Worm (Caenorhabditis elegans) whole organism, early embryonic: ENCODE results near the gene chw-1.

Experiments used
- B0310.2 ChIP-seq: sonication (generic microtip); optimal IDR thresholded peaks from 2 replicates; lab custom pipeline; 2016; ENCODE audit warnings: mild to moderate bottlenecking, missing genetic modification characterization, missing compliant biosample characterization
- F13C5.2 ChIP-seq: sonication (generic microtip); optimal IDR thresholded peaks from 2 replicates; lab custom pipeline; 2017; ENCODE audit warnings: mild to moderate bottlenecking, missing genetic modification characterization, inconsistent platforms, missing compliant biosample characterization
- aly-1 ChIP-seq: sonication (generic microtip); optimal IDR thresholded peaks from 2 replicates; lab custom pipeline; 2016; ENCODE audit warnings: missing genetic modification characterization, missing compliant biosample characterization
- ama-1 ChIP-seq: fragments of 150-350 bp; optimal IDR thresholded peaks from 2 replicates; lab custom pipeline; 2014
- ceh-13 ChIP-seq: fragments of 200-800 bp; sonication (Bioruptor generic); optimal IDR thresholded peaks from 2 replicates; lab custom pipeline; 2018; ENCODE audit warnings: mild to moderate bottlenecking, missing genetic modification characterization, missing compliant biosample characterization
- ceh-36 ChIP-seq: sonication (generic microtip); optimal IDR thresholded peaks from 2 replicates; lab custom pipeline; 2016; ENCODE audit warnings: missing genetic modification characterization, inconsistent platforms, missing compliant biosample characterization
- ets-7 ChIP-seq: sonication (generic microtip); optimal IDR thresholded peaks from 2 replicates; lab custom pipeline; 2016; ENCODE audit warnings: missing genotype, missing genetic modification characterization, missing compliant biosample characterization
- flt-1 ChIP-seq: fragments of 200-800 bp; sonication (Bioruptor generic); IDR thresholded peaks from 2 replicates; pipeline ENCODE4 v1.3.6; 2022; ENCODE audit warnings: missing genetic modification characterization, missing compliant biosample characterization
- hmbx-1 ChIP-seq: sonication (generic microtip); optimal IDR thresholded peaks from 2 replicates; lab custom pipeline; 2016; ENCODE audit warnings: mild to moderate bottlenecking, missing genetic modification characterization, missing compliant biosample characterization
- hmg-4 ChIP-seq: fragments of 200-800 bp; sonication (Bioruptor generic); optimal IDR thresholded peaks from 2 replicates; lab custom pipeline; 2018; ENCODE audit warnings: mild to moderate bottlenecking, missing genetic modification characterization, missing compliant biosample characterization
- hnd-1 ChIP-seq: sonication (generic microtip); optimal IDR thresholded peaks from 2 replicates; lab custom pipeline; 2016; ENCODE audit warnings: missing genetic modification characterization, missing compliant biosample characterization
- pes-1 ChIP-seq: fragments of 200-800 bp; sonication (Bioruptor generic); IDR thresholded peaks from 2 replicates; pipeline ENCODE4 v1.3.6; 2022; ENCODE audit warnings: missing genetic modification reagents, missing genetic modification characterization, missing compliant biosample characterization
- scrt-1 ChIP-seq: fragments of 200-800 bp; sonication (Bioruptor generic); IDR thresholded peaks from 2 replicates; pipeline ENCODE4 v1.3.6; 2022; ENCODE audit warnings: missing genetic modification characterization, missing compliant biosample characterization
- sea-1 ChIP-seq: fragments of 200-800 bp; sonication (Bioruptor generic); conservative IDR thresholded peaks from 2 replicates; pipeline ENCODE4 v1.3.6; 2022; ENCODE audit warnings: missing genetic modification characterization, missing compliant biosample characterization
- tbx-11 ChIP-seq: fragments of 200-800 bp; sonication (Bioruptor generic); IDR thresholded peaks from 2 replicates; pipeline ENCODE4 v1.3.6; 2022; ENCODE audit warnings: missing genetic modification characterization, missing compliant biosample characterization
- tbx-37 ChIP-seq: fragments of 200-800 bp; sonication (Bioruptor generic); conservative IDR thresholded peaks from 2 replicates; pipeline ENCODE4 v1.3.6; 2022; ENCODE audit warnings: missing genetic modification reagents, missing genetic modification characterization, missing compliant biosample characterization
- tra-4 ChIP-seq: sonication (generic microtip); optimal IDR thresholded peaks from 2 replicates; lab custom pipeline; 2017; ENCODE audit warnings: missing genetic modification characterization, missing compliant biosample characterization

chw-1 gene

DNA sequence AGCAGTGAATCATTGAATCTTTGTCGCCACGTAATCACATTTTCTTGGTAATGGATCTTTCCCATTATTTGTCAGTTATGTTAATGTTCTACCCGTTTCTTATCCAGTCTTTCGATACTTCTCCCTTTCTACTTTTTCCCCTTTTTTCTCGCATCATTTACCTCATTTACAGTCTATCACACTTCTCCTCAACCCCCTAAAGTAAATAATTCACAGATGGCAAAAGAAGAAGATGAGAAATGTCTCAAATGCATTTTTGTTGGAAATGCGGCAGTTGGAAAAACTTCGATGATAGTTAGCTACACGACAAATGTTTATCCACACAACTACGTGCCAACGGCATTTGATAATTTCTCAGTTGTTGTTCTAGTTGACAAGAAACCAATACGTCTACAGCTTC lies at the start of gene chw-1:
Gene chw-1, plus strand, starts transcription at position 217 of the 400 bp plus-strand sequence.
- TF ChIP-seq hmg-4 (GFP tag; lab: Kevin White, UChicago) (no peak), sea-1 (GFP tag; lab: Robert Waterston, UW) (no peak), F13C5.2 (tag; lab: Kevin White, UChicago) (no peak), aly-1 (tag; lab: Kevin White, UChicago) (no peak), hmbx-1 (tag; lab: Kevin White, UChicago) (no peak), ama-1 (lab: Kevin White, UChicago) (no peak), scrt-1 (GFP tag; lab: Robert Waterston, UW) (no peak), ets-7 (no peak), tbx-11 (GFP tag; lab: Robert Waterston, UW) (no peak), tra-4 (tag; lab: Kevin White, UChicago) (no peak), hnd-1 (tag; lab: Kevin White, UChicago) (no peak), pes-1 (no peak), flt-1 (no peak)

DNA sequence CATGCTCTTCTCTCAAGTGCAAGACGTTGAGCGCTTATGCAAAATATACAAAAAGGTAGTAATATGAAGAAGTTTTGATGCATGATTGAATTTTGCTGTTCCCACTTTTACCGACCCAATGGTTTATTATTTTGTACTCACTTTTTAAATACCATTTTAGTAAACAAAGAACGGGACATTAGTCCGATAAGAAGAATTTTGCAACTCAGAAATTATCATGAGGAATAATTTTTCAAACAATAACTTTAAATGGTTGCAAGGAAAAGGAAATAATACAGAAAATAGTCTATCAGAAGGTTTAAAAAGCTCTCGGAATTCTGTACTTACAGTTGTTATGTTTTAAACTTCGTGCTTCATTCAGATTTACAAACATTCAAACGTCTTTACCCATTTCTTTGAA lies 47.5 kb upstream of the chw-1 start, which contains the start of gene F15H10.9:
Gene F15H10.9, minus strand, starts transcription at position 101 of the 400 bp plus-strand sequence.
- TF ChIP-seq sea-1 (GFP tag; lab: Robert Waterston, UW) (no peak), hmg-4 (GFP tag; lab: Kevin White, UChicago) (no peak), hnd-1 (tag; lab: Kevin White, UChicago) (no peak), ets-7 (no peak), tra-4 (tag; lab: Kevin White, UChicago) (no peak), ama-1 (lab: Kevin White, UChicago) (no peak), B0310.2 (tag; lab: Kevin White, UChicago) (no peak), pes-1 (no peak), aly-1 (tag; lab: Kevin White, UChicago) (no peak), hmbx-1 (tag; lab: Kevin White, UChicago) (no peak), flt-1 (no peak), ceh-36 (tag; lab: Kevin White, UChicago) (no peak), tbx-11 (GFP tag; lab: Robert Waterston, UW) (no peak), F13C5.2 (tag; lab: Kevin White, UChicago) (no peak), tbx-37 (GFP tag; lab: Robert Waterston, UW) (no peak), ceh-13 (GFP tag; lab: Kevin White, UChicago) (no peak), scrt-1 (GFP tag; lab: Robert Waterston, UW) (no peak)

DNA sequence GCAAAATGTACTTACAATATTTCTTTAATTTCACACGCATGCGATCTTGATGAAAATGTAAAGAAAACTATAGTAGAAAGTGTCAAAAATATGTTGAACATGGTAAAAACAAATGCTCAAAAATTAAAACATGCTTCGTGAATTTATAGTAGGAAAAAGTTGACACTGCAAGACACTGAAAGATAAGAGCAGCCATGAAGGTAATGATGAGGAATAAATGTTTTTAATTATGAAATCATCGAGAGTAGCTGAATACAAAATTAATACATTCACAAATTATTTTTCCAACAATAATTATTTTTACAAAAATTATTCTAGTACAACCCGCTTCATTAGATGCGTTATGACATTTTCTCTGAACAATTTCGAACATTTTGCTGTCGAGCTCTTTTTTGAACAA lies 45.2 kb upstream of the chw-1 start, which contains the start of gene F15H10.10:
Gene F15H10.10, minus strand, starts transcription at position 101 of the 400 bp plus-strand sequence.
- no peak for TF ChIP-seq ets-7
- TF ChIP-seq tbx-37 (GFP tag; lab: Robert Waterston, UW) = no peak
- no peak for TF ChIP-seq F13C5.2 (tag; lab: Kevin White, UChicago)
- TF ChIP-seq pes-1 = no peak
- no peak for TF ChIP-seq aly-1 (tag; lab: Kevin White, UChicago)
- TF ChIP-seq tra-4 (tag; lab: Kevin White, UChicago) = no peak
- no peak for TF ChIP-seq ceh-13 (GFP tag; lab: Kevin White, UChicago)
- TF ChIP-seq flt-1 = no peak
- no peak for TF ChIP-seq tbx-11 (GFP tag; lab: Robert Waterston, UW)
- no peak for TF ChIP-seq ceh-36 (tag; lab: Kevin White, UChicago)
- no peak for TF ChIP-seq ama-1 (lab: Kevin White, UChicago)
- TF ChIP-seq hnd-1 (tag; lab: Kevin White, UChicago) = no peak
- no peak for TF ChIP-seq B0310.2 (tag; lab: Kevin White, UChicago)
- TF ChIP-seq sea-1 (GFP tag; lab: Robert Waterston, UW) = no peak
- TF ChIP-seq hmbx-1 (tag; lab: Kevin White, UChicago) = no peak
- no peak for TF ChIP-seq hmg-4 (GFP tag; lab: Kevin White, UChicago)
- no peak for TF ChIP-seq scrt-1 (GFP tag; lab: Robert Waterston, UW)

DNA sequence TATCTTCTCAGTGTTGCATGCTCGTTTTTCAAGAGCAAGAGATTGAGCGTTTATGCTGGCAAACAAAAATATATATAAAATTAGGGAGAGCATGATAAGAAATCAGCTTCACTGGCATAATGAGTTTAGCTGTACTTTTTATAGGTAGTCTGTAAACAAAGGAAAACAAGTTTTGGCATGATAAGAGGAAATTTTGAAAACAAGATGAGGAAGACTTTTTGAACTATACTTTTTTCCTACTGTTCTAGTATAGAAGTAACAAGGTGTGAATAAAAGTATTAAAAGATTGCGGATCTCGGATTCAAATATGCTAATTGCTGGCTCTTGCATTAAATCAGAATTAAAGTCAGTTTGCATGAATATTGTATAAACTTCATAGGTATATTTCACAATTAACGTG lies 43.1 kb upstream of the chw-1 start, which contains the start of gene F15H10.5:
Gene F15H10.5, minus strand, starts transcription at position 101 of the 400 bp plus-strand sequence.
- TF ChIP-seq pes-1 (no peak), F13C5.2 (tag; lab: Kevin White, UChicago) (no peak), ets-7 (no peak), flt-1 (no peak), ceh-36 (tag; lab: Kevin White, UChicago) (no peak), scrt-1 (GFP tag; lab: Robert Waterston, UW) (no peak), hmg-4 (GFP tag; lab: Kevin White, UChicago) (no peak), tbx-11 (GFP tag; lab: Robert Waterston, UW) (no peak)

DNA sequence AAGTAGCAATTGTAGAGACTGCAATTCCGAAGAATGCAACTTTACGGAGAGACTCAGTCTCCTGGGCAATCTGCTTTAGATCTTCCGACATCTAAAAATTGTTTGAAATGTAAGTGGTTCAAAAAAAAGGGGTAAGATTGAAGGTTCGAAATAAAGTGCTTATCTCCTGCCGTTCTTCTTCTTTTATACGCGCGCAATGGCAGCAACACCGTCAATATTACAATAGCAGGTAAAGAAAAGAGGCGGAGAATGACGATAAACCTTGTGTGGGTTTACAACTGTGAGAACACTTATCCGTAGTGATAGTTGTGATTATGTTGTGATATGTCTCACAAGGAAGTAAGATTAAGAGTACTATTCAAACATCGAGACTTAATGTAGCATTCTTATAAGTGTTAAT lies 40.3 kb upstream of the chw-1 start, which contains the start of gene col-13:
Gene col-13, minus strand, starts transcription at position 101 of the 400 bp plus-strand sequence.
- TF ChIP-seq B0310.2 (tag; lab: Kevin White, UChicago) (no peak), tra-4 (tag; lab: Kevin White, UChicago) (no peak), tbx-37 (GFP tag; lab: Robert Waterston, UW) (no peak)

DNA sequence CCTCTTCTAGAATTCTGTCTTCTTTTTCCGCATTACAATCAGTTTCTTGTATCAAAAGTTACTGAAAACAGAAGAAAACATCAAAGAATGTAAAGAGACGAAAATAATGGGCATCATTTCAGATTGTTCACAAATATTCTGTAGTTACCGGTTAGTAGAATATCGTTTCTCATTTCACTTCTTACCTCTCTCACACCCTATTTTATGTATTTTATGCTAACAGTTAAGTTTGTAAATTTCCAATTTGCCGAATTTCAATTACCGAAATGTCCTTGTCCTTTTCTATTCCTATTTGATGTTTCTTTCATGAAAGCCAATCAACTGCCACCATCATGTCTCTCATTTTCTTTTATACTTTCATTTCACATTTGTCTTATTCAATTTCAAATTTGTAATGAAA lies 38.6 kb upstream of the chw-1 start:
- TF ChIP-seq ceh-36 (tag; lab: Kevin White, UChicago) = no peak

DNA sequence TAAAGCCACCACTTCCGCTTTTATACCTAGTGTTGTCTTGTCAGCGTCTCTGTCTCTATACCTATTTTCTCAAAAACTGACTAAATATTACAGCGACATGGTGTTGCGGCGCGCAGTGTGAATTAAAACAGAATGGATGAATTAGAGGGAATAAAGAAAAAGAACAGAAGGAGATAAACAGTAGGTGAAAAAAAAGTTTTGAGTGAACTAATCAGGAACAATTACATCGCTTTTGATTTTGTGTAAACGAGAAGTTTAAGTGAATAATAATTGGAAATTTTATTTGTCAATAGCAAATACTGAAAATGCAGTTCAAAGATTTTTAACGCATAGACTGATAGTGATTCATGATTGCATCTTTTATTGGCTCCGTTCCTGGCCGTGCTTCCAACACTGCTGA lies 37.0 kb upstream of the chw-1 start, which contains the start of gene col-12:
Gene col-12, minus strand, starts transcription at position 101 of the 400 bp plus-strand sequence.
- TF ChIP-seq F13C5.2 (tag; lab: Kevin White, UChicago) (no peak), ama-1 (lab: Kevin White, UChicago) (no peak), ceh-36 (tag; lab: Kevin White, UChicago) (no peak), ceh-13 (GFP tag; lab: Kevin White, UChicago) (no peak), hnd-1 (tag; lab: Kevin White, UChicago) (no peak), ets-7 (no peak), hmg-4 (GFP tag; lab: Kevin White, UChicago) (no peak), pes-1 (no peak), flt-1 (no peak), hmbx-1 (tag; lab: Kevin White, UChicago) (no peak), sea-1 (GFP tag; lab: Robert Waterston, UW) (no peak), scrt-1 (GFP tag; lab: Robert Waterston, UW) (no peak)
